Fruit fly (Drosophila melanogaster) whole organism, adult: Measurements from ENCODE around the gene CG10470.

Source experiments
- CG12768 ChIP-seq: fragments of 200-800 bp; sonication (Bioruptor generic); optimal IDR thresholded peaks from 2 replicates; lab custom pipeline; 2017; ENCODE audit warnings: missing biosample characterization, missing genetic modification characterization, mild to moderate bottlenecking, moderate library complexity, missing genetic modification reagents
- CG14711 ChIP-seq: fragments of 200-800 bp; sonication (Bioruptor generic); optimal IDR thresholded peaks from 2 replicates; lab custom pipeline; 2018; ENCODE audit warnings: missing biosample characterization, mild to moderate bottlenecking, missing genetic modification characterization, moderate library complexity
- CG1620 ChIP-seq: fragments of 200-800 bp; sonication (Bioruptor generic); optimal IDR thresholded peaks from 2 replicates; lab custom pipeline; 2016; ENCODE audit warnings: missing biosample characterization, missing genetic modification characterization
- cic ChIP-seq: fragments of 200-800 bp; sonication (Bioruptor generic); optimal IDR thresholded peaks from 2 replicates; lab custom pipeline; 2017; ENCODE audit warnings: missing biosample characterization, mild to moderate bottlenecking, missing genetic modification characterization, moderate library complexity
- cnc ChIP-seq, 2 experiments: fragments of >200 bp; optimal IDR thresholded peaks; 2 replicates each; lab custom pipeline; 2017
- kay ChIP-seq: fragments of 200-800 bp; sonication (Bioruptor generic); peaks from one replicate; lab custom pipeline; 2016; ENCODE audit warnings: missing biosample characterization, missing genetic modification characterization, borderline replicate concordance
- pad ChIP-seq: fragments of 200-800 bp; sonication (Bioruptor generic); optimal IDR thresholded peaks from 3 replicates; lab custom pipeline; 2017; ENCODE audit warnings: missing biosample characterization, missing genetic modification characterization, mild to moderate bottlenecking, moderate library complexity, missing genetic modification reagents
- toe ChIP-seq: fragments of 200-800 bp; sonication (Bioruptor generic); optimal IDR thresholded peaks from 2 replicates; lab custom pipeline; 2016; ENCODE audit warnings: missing biosample characterization, missing genetic modification characterization

DNA sequence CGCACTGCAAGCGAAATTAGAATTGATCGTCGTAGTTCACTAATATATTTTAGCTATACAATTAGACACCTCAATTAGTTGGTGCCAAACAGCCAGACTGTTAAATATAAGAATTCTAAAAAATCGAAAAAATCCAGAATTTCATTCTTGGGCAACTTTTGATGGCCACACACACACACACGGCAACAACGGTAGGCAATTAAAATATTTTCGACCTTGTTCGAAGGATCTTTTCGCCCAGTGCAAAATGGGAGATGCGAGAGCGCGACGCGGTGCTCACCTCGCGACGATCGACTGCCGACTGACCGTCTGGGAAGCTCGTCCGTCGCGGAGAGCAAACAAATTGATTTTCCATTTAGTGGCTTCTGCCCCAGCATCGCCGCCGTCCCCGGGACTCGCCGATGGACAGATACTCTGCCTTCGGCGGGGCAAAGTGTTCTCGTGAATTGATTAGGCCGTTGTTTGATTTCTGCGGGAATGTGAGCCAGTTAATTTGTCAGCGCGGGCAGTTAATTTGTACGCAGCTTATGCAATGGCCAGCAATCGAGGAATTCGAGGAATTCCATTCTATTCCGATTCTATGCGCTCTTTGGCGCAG lies 20.8 kb downstream of the CG10470 start, which contains the start of gene CG10702:
- TF ChIP-seq kay (GFP tag; lab: Kevin White, UChicago) (no peak), toe (GFP tag; lab: Kevin White, UChicago) (no peak), CG12768 (GFP tag; lab: Kevin White, UChicago) (no peak), CG14711 (tag; lab: Kevin White, UChicago) (no peak), cic (GFP tag; lab: Kevin White, UChicago) (no peak), cnc (optimal IDR thresholded peaks at IDR 0.05; lab: Kevin White, UChicago) (no peak), CG1620 (no peak), pad (GFP tag; lab: Kevin White, UChicago) (no peak)
